Fruit fly (Drosophila melanogaster) whole organism, embryonic: ENCODE measurements around the gene CHES-1-like.

Source experiments
- Bdp1 ChIP-seq: fragments of 200-800 bp; sonication (Bioruptor generic); optimal IDR thresholded peaks from 3 replicates; lab custom pipeline; 2016; ENCODE audit warnings: missing biosample characterization, missing genetic modification characterization
- BtbVII ChIP-seq: fragments of 200-800 bp; sonication (Bioruptor generic); optimal IDR thresholded peaks from 3 replicates; lab custom pipeline; 2017; ENCODE audit warnings: missing biosample characterization, mild to moderate bottlenecking, missing genetic modification characterization
- CG10209 ChIP-seq: fragments of 200-800 bp; sonication (Bioruptor generic); optimal IDR thresholded peaks from 3 replicates; lab custom pipeline; 2017; ENCODE audit warnings: missing biosample characterization, mild to moderate bottlenecking, missing genetic modification characterization, missing genetic modification reagents
- CG12219 ChIP-seq: fragments of 200-800 bp; sonication (Bioruptor generic); optimal IDR thresholded peaks from 3 replicates; lab custom pipeline; 2018; ENCODE audit warnings: missing biosample characterization, mild to moderate bottlenecking, missing genetic modification characterization
- CG12744 ChIP-seq: fragments of 200-800 bp; sonication (Bioruptor generic); optimal IDR thresholded peaks from 2 replicates; lab custom pipeline; 2016; ENCODE audit warnings: missing biosample characterization, missing genetic modification characterization
- CG14014 ChIP-seq: fragments of 200-800 bp; sonication (Bioruptor generic); IDR thresholded peaks from 2 replicates; pipeline ENCODE4 v1.3.6; 2022; ENCODE audit warnings: missing biosample characterization, missing genetic modification characterization
- CG14667 ChIP-seq: fragments of 200-800 bp; sonication (Bioruptor generic); IDR thresholded peaks from 2 replicates; pipeline ENCODE4 v1.3.6; 2022; ENCODE audit warnings: missing biosample characterization, missing genetic modification characterization
- CG14710 ChIP-seq: fragments of 200-800 bp; sonication (Bioruptor generic); optimal IDR thresholded peaks from 3 replicates; lab custom pipeline; 2019; ENCODE audit warnings: missing biosample characterization, mild to moderate bottlenecking, missing genetic modification characterization, moderate library complexity
- CG15479 ChIP-seq: fragments of 200-800 bp; sonication (Bioruptor generic); optimal IDR thresholded peaks from 3 replicates; lab custom pipeline; 2019; ENCODE audit warnings: missing biosample characterization, mild to moderate bottlenecking, missing genetic modification characterization, moderate library complexity
- CG16863 ChIP-seq: fragments of 200-800 bp; sonication (Bioruptor generic); optimal IDR thresholded peaks from 3 replicates; lab custom pipeline; 2016; ENCODE audit warnings: missing biosample characterization, missing genetic modification characterization
- CG17186 ChIP-seq: fragments of 200-800 bp; sonication (Bioruptor generic); optimal IDR thresholded peaks from 3 replicates; lab custom pipeline; 2017; ENCODE audit warnings: missing biosample characterization, missing genetic modification reagents, missing genetic modification characterization
- CG17361 ChIP-seq: fragments of 200-800 bp; sonication (Bioruptor generic); IDR thresholded peaks from 3 replicates; pipeline ENCODE4 v1.3.6; 2022; ENCODE audit warnings: missing biosample characterization, missing genetic modification characterization
- CG17385 ChIP-seq: fragments of 200-800 bp; sonication (Bioruptor generic); optimal IDR thresholded peaks from 3 replicates; lab custom pipeline; 2018; ENCODE audit warnings: missing biosample characterization, mild to moderate bottlenecking, missing genetic modification characterization
- CG18764 ChIP-seq: fragments of 200-800 bp; sonication (Bioruptor generic); optimal IDR thresholded peaks from 3 replicates; lab custom pipeline; 2016; ENCODE audit warnings: missing biosample characterization, missing genetic modification characterization
- CG2202 ChIP-seq: fragments of 200-800 bp; sonication (Bioruptor generic); optimal IDR thresholded peaks from 2 replicates; lab custom pipeline; 2018; ENCODE audit warnings: missing biosample characterization, mild to moderate bottlenecking, missing genetic modification characterization
- CG33213 ChIP-seq: fragments of 200-800 bp; sonication (Bioruptor generic); optimal IDR thresholded peaks from 3 replicates; lab custom pipeline; 2016; ENCODE audit warnings: missing biosample characterization, missing genetic modification characterization
- CG4360 ChIP-seq: fragments of 200-800 bp; sonication (Bioruptor generic); IDR thresholded peaks from 2 replicates; pipeline ENCODE4 v1.3.6; 2022; ENCODE audit warnings: missing biosample characterization, missing genetic modification characterization
- CG5953 ChIP-seq: fragments of 200-800 bp; sonication (Bioruptor generic); IDR thresholded peaks from 2 replicates; pipeline ENCODE4 v1.3.6; 2022; ENCODE audit warnings: missing biosample characterization, missing genetic modification characterization
- CG6854 ChIP-seq: fragments of 200-800 bp; sonication (Bioruptor generic); optimal IDR thresholded peaks from 3 replicates; lab custom pipeline; 2017; ENCODE audit warnings: missing biosample characterization, mild to moderate bottlenecking, missing genetic modification characterization
- CG7271 ChIP-seq: fragments of 200-800 bp; sonication (Bioruptor generic); optimal IDR thresholded peaks from 2 replicates; lab custom pipeline; 2018; ENCODE audit warnings: missing biosample characterization, mild to moderate bottlenecking, missing genetic modification characterization, moderate library complexity
- CG7372 ChIP-seq: fragments of 200-800 bp; sonication (Bioruptor generic); IDR thresholded peaks from 2 replicates; pipeline ENCODE4 v1.3.6; 2022; ENCODE audit warnings: missing biosample characterization, missing genetic modification characterization
- CG7928 ChIP-seq: fragments of 200-800 bp; sonication (Bioruptor generic); optimal IDR thresholded peaks from 2 replicates; lab custom pipeline; 2017; ENCODE audit warnings: missing biosample characterization, mild to moderate bottlenecking, missing genetic modification characterization
- CG9727 ChIP-seq: fragments of 200-800 bp; sonication (Bioruptor generic); optimal IDR thresholded peaks from 3 replicates; lab custom pipeline; 2017; ENCODE audit warnings: missing biosample characterization, mild to moderate bottlenecking, missing genetic modification characterization
- CG9817 ChIP-seq: fragments of 200-800 bp; sonication (Bioruptor generic); optimal IDR thresholded peaks from 2 replicates; lab custom pipeline; 2018; ENCODE audit warnings: missing biosample characterization, mild to moderate bottlenecking, missing genetic modification characterization, moderate library complexity
- Camta ChIP-seq: fragments of 200-800 bp; sonication (Bioruptor generic); optimal IDR thresholded peaks from 2 replicates; lab custom pipeline; 2016; ENCODE audit warnings: missing biosample characterization, missing genetic modification characterization
- Deaf1 ChIP-seq: fragments of 200-800 bp; optimal IDR thresholded peaks from 3 replicates; lab custom pipeline; 2019; ENCODE audit warnings: missing biosample characterization, mild to moderate bottlenecking, missing genetic modification characterization, moderate library complexity
- Ets65A ChIP-seq: fragments of 200-800 bp; sonication (Bioruptor generic); peaks from one replicate; lab custom pipeline; 2016; ENCODE audit warnings: missing biosample characterization, missing genetic modification characterization
- GATAe ChIP-seq: fragments of 200-800 bp; sonication (Bioruptor generic); conservative IDR thresholded peaks from 2 replicates; pipeline ENCODE4 v1.3.6; 2022; ENCODE audit warnings: missing biosample characterization, missing genetic modification characterization
- HLHmδ ChIP-seq: fragments of 200-800 bp; sonication (Bioruptor generic); optimal IDR thresholded peaks from 2 replicates; lab custom pipeline; 2018; ENCODE audit warnings: missing biosample characterization, mild to moderate bottlenecking, missing genetic modification characterization, moderate library complexity
- Hand ChIP-seq: fragments of 200-800 bp; sonication (Bioruptor generic); optimal IDR thresholded peaks from 2 replicates; lab custom pipeline; 2017; ENCODE audit warnings: mild to moderate bottlenecking, missing biosample characterization, missing genetic modification reagents, missing genetic modification characterization
- MBD-R2 ChIP-seq: fragments of 200-800 bp; sonication (Bioruptor generic); IDR thresholded peaks from 2 replicates; pipeline ENCODE4 v1.3.6; 2022; ENCODE audit warnings: missing biosample characterization, missing genetic modification characterization
- Myb ChIP-seq: fragments of 200-800 bp; sonication (Bioruptor generic); optimal IDR thresholded peaks from 2 replicates; lab custom pipeline; 2016; ENCODE audit warnings: missing biosample characterization, missing genetic modification characterization
- Opbp ChIP-seq: fragments of 200-800 bp; sonication (Bioruptor generic); IDR thresholded peaks from 3 replicates; pipeline ENCODE4 v1.3.6; 2022; ENCODE audit warnings: missing biosample characterization, missing genetic modification characterization; ENCODE audit not compliant: partially characterized antibody
- Ptx1 ChIP-seq: fragments of 200-800 bp; sonication (Bioruptor generic); IDR thresholded peaks from 2 replicates; pipeline ENCODE4 v1.3.6; 2022; ENCODE audit warnings: missing biosample characterization, missing genetic modification characterization
- Sry-β ChIP-seq: fragments of 200-800 bp; sonication (Bioruptor generic); optimal IDR thresholded peaks from 2 replicates; lab custom pipeline; 2018; ENCODE audit warnings: missing biosample characterization, mild to moderate bottlenecking, missing genetic modification characterization, moderate library complexity
- bsh ChIP-seq, 2 experiments: fragments of 200-800 bp; sonication (Bioruptor generic); optimal IDR thresholded peaks; 2 replicates each; lab custom pipeline; 2017 to 2018; ENCODE audit warnings: mild to moderate bottlenecking in 2 of 2, missing biosample characterization in 2 of 2, missing genetic modification characterization in 2 of 2, moderate library complexity in 1 of 2
- caup ChIP-seq: fragments of 200-800 bp; sonication (Bioruptor generic); optimal IDR thresholded peaks from 3 replicates; lab custom pipeline; 2017; ENCODE audit warnings: missing biosample characterization, mild to moderate bottlenecking, missing genetic modification characterization, moderate library complexity; ENCODE audit not compliant: severe bottlenecking
- dan ChIP-seq: fragments of 200-800 bp; sonication (Bioruptor generic); IDR thresholded peaks from 2 replicates; pipeline ENCODE4 v1.3.6; 2022; ENCODE audit warnings: missing biosample characterization, missing genetic modification characterization
- dmrt11E ChIP-seq: fragments of 200-800 bp; sonication (Bioruptor generic); optimal IDR thresholded peaks from 3 replicates; lab custom pipeline; 2018; ENCODE audit warnings: missing biosample characterization, mild to moderate bottlenecking, missing genetic modification characterization, moderate library complexity
- fd64A ChIP-seq: fragments of 200-800 bp; sonication (Bioruptor generic); optimal IDR thresholded peaks from 3 replicates; lab custom pipeline; 2018; ENCODE audit warnings: missing biosample characterization, mild to moderate bottlenecking, missing genetic modification characterization
- fru ChIP-seq: fragments of >200 bp; optimal IDR thresholded peaks from 2 replicates; lab custom pipeline; 2017
- gem ChIP-seq: fragments of 200-800 bp; sonication (Bioruptor generic); optimal IDR thresholded peaks from 2 replicates; lab custom pipeline; 2019; ENCODE audit warnings: missing biosample characterization, mild to moderate bottlenecking, missing genetic modification characterization, moderate library complexity
- gt ChIP-seq: fragments of 200-800 bp; sonication (Bioruptor generic); IDR thresholded peaks from 2 replicates; pipeline ENCODE4 v1.3.6; 2022; ENCODE audit warnings: missing biosample characterization, missing genetic modification characterization
- kay ChIP-seq: fragments of 200-800 bp; sonication (Bioruptor generic); optimal IDR thresholded peaks from 2 replicates; lab custom pipeline; 2016; ENCODE audit warnings: missing biosample characterization, missing genetic modification characterization
- lmd ChIP-seq: fragments of 200-800 bp; sonication (Bioruptor generic); IDR thresholded peaks from 2 replicates; pipeline ENCODE4 v1.3.6; 2022; ENCODE audit warnings: missing biosample characterization, missing genetic modification characterization
- nerfin-1 ChIP-seq: fragments of 200-800 bp; sonication (Bioruptor generic); optimal IDR thresholded peaks from 3 replicates; lab custom pipeline; 2019; ENCODE audit warnings: missing biosample characterization, mild to moderate bottlenecking, missing genetic modification characterization, moderate library complexity
- slou ChIP-seq: fragments of 200-800 bp; sonication (Bioruptor generic); optimal IDR thresholded peaks from 3 replicates; lab custom pipeline; 2016; ENCODE audit warnings: missing biosample characterization, missing genetic modification characterization
- sr ChIP-seq: fragments of 200-800 bp; sonication (Bioruptor generic); IDR thresholded peaks from 3 replicates; pipeline ENCODE4 v1.3.6; 2022; ENCODE audit warnings: missing biosample characterization, missing genetic modification characterization
- trem ChIP-seq: fragments of 200-800 bp; optimal IDR thresholded peaks from 3 replicates; lab custom pipeline; 2019; ENCODE audit warnings: missing biosample characterization, mild to moderate bottlenecking, missing genetic modification characterization, moderate library complexity

The CHES-1-like gene

DNA sequence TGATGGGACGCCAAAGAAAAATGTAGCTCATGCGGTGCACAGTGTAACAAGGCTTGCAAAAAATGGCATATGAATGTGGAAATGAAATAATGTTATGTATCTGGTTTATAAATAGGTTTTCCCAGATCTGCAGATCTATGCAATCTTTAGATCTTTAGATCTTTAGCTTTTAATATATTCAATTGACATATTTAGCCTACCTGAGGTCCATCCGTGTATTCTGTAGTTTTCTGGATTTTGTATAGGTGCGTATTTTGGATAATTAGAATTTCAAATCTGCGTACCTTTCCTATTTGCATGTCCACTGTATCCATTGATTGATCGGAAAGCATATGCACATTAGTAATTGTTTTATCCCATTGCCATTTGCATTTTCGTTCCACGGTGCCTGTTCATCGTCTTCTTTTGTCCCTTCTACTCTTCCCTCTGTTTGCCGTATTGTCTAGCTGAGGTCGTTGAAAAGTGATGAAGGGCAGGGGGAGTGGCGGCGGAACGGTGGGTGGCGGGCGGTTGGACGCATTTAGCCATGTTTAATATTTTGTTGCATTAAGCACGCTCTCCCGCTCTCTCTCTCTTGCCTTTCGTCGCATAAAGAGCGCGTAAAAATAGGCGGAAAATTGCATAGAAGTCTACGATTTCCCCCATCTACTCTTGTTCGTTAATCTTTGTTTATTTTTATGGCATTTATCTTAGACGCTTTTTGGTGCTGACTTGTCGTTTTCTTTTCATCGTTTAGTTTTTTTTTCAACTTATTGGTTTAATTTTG is at the start of gene CHES-1-like (continued):
- peak; percentile 78 for TF ChIP-seq Bdp1 (GFP tag; lab: Kevin White, UChicago)
- TF ChIP-seq CG5953 (GFP tag; lab: Robert Waterston, UW) = peak; percentile 31; the same call in 1 of the 2 replicates
- TF ChIP-seq nerfin-1 (tag; lab: Kevin White, UChicago) = peak; percentile 85
- TF ChIP-seq CG17361 (GFP tag; lab: Robert Waterston, UW) = peak; percentile 97
- no peak for TF ChIP-seq CG7271
- TF ChIP-seq MBD-R2 (GFP tag; lab: Robert Waterston, UW) = peak; percentile 53
- peak; percentile 73 for TF ChIP-seq CG17186 (GFP tag; lab: Kevin White, UChicago)
- no peak for TF ChIP-seq Opbp (GFP tag; lab: Robert Waterston, UW)
- TF ChIP-seq fru (lab: Kevin White, UChicago) = no peak
- peak; percentile 94 for TF ChIP-seq gem (tag; lab: Kevin White, UChicago)
- peak; percentile 71 for TF ChIP-seq Deaf1
- TF ChIP-seq caup (GFP tag; lab: Kevin White, UChicago) = peak; percentile 85
- TF ChIP-seq Sry-β (GFP tag; lab: Kevin White, UChicago) = peak; percentile 27
- peak; percentile 93 for TF ChIP-seq CG16863 (GFP tag; lab: Kevin White, UChicago)
- peak; percentile 89 for TF ChIP-seq kay (GFP tag; lab: Kevin White, UChicago)
- peak; percentile 81 for TF ChIP-seq CG14014
- peak; percentile 84 for TF ChIP-seq CG33213 (GFP tag; lab: Kevin White, UChicago)
- TF ChIP-seq gt (GFP tag; lab: Robert Waterston, UW) = no peak
- peak; percentile 94 for TF ChIP-seq CG9727 (GFP tag; lab: Kevin White, UChicago)
- no peak for TF ChIP-seq CG4360 (GFP tag; lab: Robert Waterston, UW)
- TF ChIP-seq CG7928 (GFP tag; lab: Kevin White, UChicago) = peak; percentile 64
- peak; percentile 86 for TF ChIP-seq Hand (GFP tag; lab: Kevin White, UChicago)
- TF ChIP-seq trem (tag; lab: Kevin White, UChicago) = peak; percentile 68
- TF ChIP-seq CG7372 (GFP tag; lab: Robert Waterston, UW) = peak; percentile 72; the same call in 1 of the 2 replicates
- TF ChIP-seq Ptx1 = peak; percentile 87
- TF ChIP-seq Myb (GFP tag; lab: Kevin White, UChicago) = peak; percentile 83
- no peak for TF ChIP-seq GATAe
- TF ChIP-seq CG12219 (GFP tag; lab: Kevin White, UChicago) = peak; percentile 87
- TF ChIP-seq sr (GFP tag; lab: Robert Waterston, UW) = peak; percentile 40; the same call in 2 of the 3 replicates
- TF ChIP-seq HLHmδ (GFP tag; lab: Kevin White, UChicago) = no peak
- TF ChIP-seq CG6854 (GFP tag; lab: Kevin White, UChicago) = peak; percentile 86
- no peak for TF ChIP-seq CG15479 (GFP tag; lab: Kevin White, UChicago)
- TF ChIP-seq CG9817 (tag; lab: Kevin White, UChicago) = peak; percentile 79
- peak; percentile 84 for TF ChIP-seq CG14710 (tag; lab: Kevin White, UChicago)
- TF ChIP-seq BtbVII (GFP tag; lab: Kevin White, UChicago) = peak; percentile 94
- peak; percentile 84 to 87 for TF ChIP-seq bsh (GFP tag; optimal IDR thresholded peaks at IDR 0.05; lab: Kevin White, UChicago)
- TF ChIP-seq Ets65A = peak; percentile 97
- peak; percentile 94 for TF ChIP-seq Camta (GFP tag; lab: Kevin White, UChicago)
- peak; percentile 69 for TF ChIP-seq CG14667
- peak; percentile 93 for TF ChIP-seq CG10209 (GFP tag; lab: Kevin White, UChicago)
- TF ChIP-seq slou (GFP tag; lab: Kevin White, UChicago) = peak; percentile 83
- peak; percentile 80 for TF ChIP-seq dmrt11E
- TF ChIP-seq CG18764 (GFP tag; lab: Kevin White, UChicago) = peak; percentile 70
- TF ChIP-seq CG2202 (tag; lab: Kevin White, UChicago) = peak; percentile 74
- TF ChIP-seq fd64A (GFP tag; lab: Kevin White, UChicago) = peak; percentile 70
- TF ChIP-seq dan (GFP tag; lab: Robert Waterston, UW) = peak; percentile 18; the same call in 1 of the 2 replicates
- TF ChIP-seq CG12744 (GFP tag; lab: Kevin White, UChicago) = peak; percentile 80
- TF ChIP-seq lmd = peak; percentile 91
- peak; percentile 89 for TF ChIP-seq CG17385
